Fruit fly (Drosophila melanogaster): ENCODE data around the gene CG13010.

The CG13010 gene

dm6 chrX:16688106-16688459 lies 9.3 kb upstream of the CG13010 start:
- TF ChIP-seq usp (GFP tag; optimal IDR thresholded peaks at IDR 0.05) = no peak
- TF ChIP-seq Dll (optimal IDR thresholded peaks at IDR 0.05) = no peak
- TF ChIP-seq CG8478 (optimal IDR thresholded peaks at IDR 0.05) = no peak
- no peak for TF ChIP-seq EcR (GFP tag; optimal IDR thresholded peaks at IDR 0.05)
- TF ChIP-seq psq (optimal IDR thresholded peaks at IDR 0.05) = no peak
- no peak for TF ChIP-seq pan (optimal IDR thresholded peaks at IDR 0.05)

- TF ChIP-seq CG8478 (optimal IDR thresholded peaks at IDR 0.05) = no peak
- no peak for TF ChIP-seq EcR (GFP tag; optimal IDR thresholded peaks at IDR 0.05)
These were observed 8.8 kb upstream of the CG13010 start for dm6 chrX:16687400-16688105.

- no peak for TF ChIP-seq psq (optimal IDR thresholded peaks at IDR 0.05)
- TF ChIP-seq EcR (GFP tag; optimal IDR thresholded peaks at IDR 0.05) = no peak
- TF ChIP-seq Dll (optimal IDR thresholded peaks at IDR 0.05) = no peak
- no peak for TF ChIP-seq pan (optimal IDR thresholded peaks at IDR 0.05)
- TF ChIP-seq CG8478 (optimal IDR thresholded peaks at IDR 0.05) = no peak
- TF ChIP-seq usp (GFP tag; optimal IDR thresholded peaks at IDR 0.05) = no peak
These were observed 5.0 kb upstream of the CG13010 start, which contains the start of gene Axs for dm6 chrX:16683765-16684164. TSS of gene Axs (minus strand) at chrX:16683895.

- TF ChIP-seq Dll (optimal IDR thresholded peaks at IDR 0.05) = no peak
- TF ChIP-seq usp (GFP tag; optimal IDR thresholded peaks at IDR 0.05) = no peak
- no peak for TF ChIP-seq CG8478 (optimal IDR thresholded peaks at IDR 0.05)
- no peak for TF ChIP-seq EcR (GFP tag; optimal IDR thresholded peaks at IDR 0.05)
- TF ChIP-seq pan (optimal IDR thresholded peaks at IDR 0.05) = no peak
- no peak for TF ChIP-seq psq (optimal IDR thresholded peaks at IDR 0.05)
These were observed 1.6 kb downstream of the CG13010 start for dm6 chrX:16677163-16677562.

dm6 chrX:16676653-16677052 lies 2.1 kb downstream of the CG13010 start, which contains the start of gene CG13012:
TSS of gene CG13012 (minus strand) at chrX:16676753.
- no peak for TF ChIP-seq psq (optimal IDR thresholded peaks at IDR 0.05)
- no peak for TF ChIP-seq EcR (GFP tag; optimal IDR thresholded peaks at IDR 0.05)
- TF ChIP-seq usp (GFP tag; optimal IDR thresholded peaks at IDR 0.05) = no peak
- TF ChIP-seq pan (optimal IDR thresholded peaks at IDR 0.05) = no peak
- no peak for TF ChIP-seq CG8478 (optimal IDR thresholded peaks at IDR 0.05)
- TF ChIP-seq Dll (optimal IDR thresholded peaks at IDR 0.05) = no peak

- TF ChIP-seq EcR (GFP tag; optimal IDR thresholded peaks at IDR 0.05) (no peak), psq (optimal IDR thresholded peaks at IDR 0.05) (no peak), usp (GFP tag; optimal IDR thresholded peaks at IDR 0.05) (no peak), Dll (optimal IDR thresholded peaks at IDR 0.05) (no peak), pan (optimal IDR thresholded peaks at IDR 0.05) (no peak), CG8478 (optimal IDR thresholded peaks at IDR 0.05) (no peak)
These were observed 4.2 kb downstream of the CG13010 start for dm6 chrX:16674538-16674937.

dm6 chrX:16672904-16673303 lies 5.8 kb downstream of the CG13010 start:
- no peak for TF ChIP-seq CG8478 (optimal IDR thresholded peaks at IDR 0.05)
- no peak for TF ChIP-seq EcR (GFP tag; optimal IDR thresholded peaks at IDR 0.05)
- no peak for TF ChIP-seq Dll (optimal IDR thresholded peaks at IDR 0.05)
- TF ChIP-seq pan (optimal IDR thresholded peaks at IDR 0.05) = no peak
- no peak for TF ChIP-seq psq (optimal IDR thresholded peaks at IDR 0.05)
- TF ChIP-seq usp (GFP tag; optimal IDR thresholded peaks at IDR 0.05) = no peak

- no peak for TF ChIP-seq EcR (GFP tag; optimal IDR thresholded peaks at IDR 0.05)
- no peak for TF ChIP-seq Dll (optimal IDR thresholded peaks at IDR 0.05)
- no peak for TF ChIP-seq usp (GFP tag; optimal IDR thresholded peaks at IDR 0.05)
- TF ChIP-seq CG8478 (optimal IDR thresholded peaks at IDR 0.05) = no peak
- no peak for TF ChIP-seq psq (optimal IDR thresholded peaks at IDR 0.05)
- no peak for TF ChIP-seq pan (optimal IDR thresholded peaks at IDR 0.05)
These were observed 7.9 kb downstream of the CG13010 start for dm6 chrX:16670691-16671481.

dm6 chrX:16670262-16670661 lies 8.5 kb downstream of the CG13010 start:
- TF ChIP-seq Dll (optimal IDR thresholded peaks at IDR 0.05) (no peak), usp (GFP tag; optimal IDR thresholded peaks at IDR 0.05) (no peak)

- no peak for TF ChIP-seq EcR (GFP tag; optimal IDR thresholded peaks at IDR 0.05)
- TF ChIP-seq Dll (optimal IDR thresholded peaks at IDR 0.05) = no peak
- no peak for TF ChIP-seq CG8478 (optimal IDR thresholded peaks at IDR 0.05)
- TF ChIP-seq usp (GFP tag; optimal IDR thresholded peaks at IDR 0.05) = no peak
- no peak for TF ChIP-seq psq (optimal IDR thresholded peaks at IDR 0.05)
- no peak for TF ChIP-seq pan (optimal IDR thresholded peaks at IDR 0.05)
These were observed 8.9 kb downstream of the CG13010 start for dm6 chrX:16669849-16670248.

- TF ChIP-seq pan (optimal IDR thresholded peaks at IDR 0.05) (no peak), EcR (GFP tag; optimal IDR thresholded peaks at IDR 0.05) (no peak), CG8478 (optimal IDR thresholded peaks at IDR 0.05) (no peak), psq (optimal IDR thresholded peaks at IDR 0.05) (no peak), usp (GFP tag; optimal IDR thresholded peaks at IDR 0.05) (no peak), Dll (optimal IDR thresholded peaks at IDR 0.05) (no peak)
These were observed 14.2 kb downstream of the CG13010 start, which contains the start of gene CG15865 for dm6 chrX:16664405-16665064. TSS of gene CG15865 (minus strand) at chrX:16664455.

- no peak for TF ChIP-seq CG8478 (optimal IDR thresholded peaks at IDR 0.05)
- TF ChIP-seq Dll (optimal IDR thresholded peaks at IDR 0.05) = no peak
- no peak for TF ChIP-seq usp (GFP tag; optimal IDR thresholded peaks at IDR 0.05)
- TF ChIP-seq EcR (GFP tag; optimal IDR thresholded peaks at IDR 0.05) = no peak
- TF ChIP-seq psq (optimal IDR thresholded peaks at IDR 0.05) = no peak
- TF ChIP-seq pan (optimal IDR thresholded peaks at IDR 0.05) = no peak
These were observed 18.1 kb downstream of the CG13010 start for dm6 chrX:16660632-16661031.
